Worm (Caenorhabditis elegans) whole organism, L1 larva: ENCODE measurements around the gene aptf-4.

Source experiments
- C16A3.4 ChIP-seq: fragments of 150-350 bp; optimal IDR thresholded peaks from 2 replicates; lab custom pipeline; 2014; ENCODE audit warnings: missing biosample characterization, missing genetic modification characterization
- C34B4.2 ChIP-seq: sonication (generic microtip); optimal IDR thresholded peaks from 2 replicates; lab custom pipeline; 2017; ENCODE audit warnings: mild to moderate bottlenecking, missing genetic modification characterization, missing compliant biosample characterization
- aha-1 ChIP-seq: fragments of 150-350 bp; optimal IDR thresholded peaks from 2 replicates; lab custom pipeline; 2014; ENCODE audit warnings: missing biosample characterization, missing genetic modification characterization
- aly-2 ChIP-seq: fragments of 150-350 bp; optimal IDR thresholded peaks from 2 replicates; lab custom pipeline; 2014; ENCODE audit warnings: missing biosample characterization, missing genetic modification characterization
- blmp-1 ChIP-seq: fragments of 150-350 bp; optimal IDR thresholded peaks from 2 replicates; lab custom pipeline; 2014; ENCODE audit warnings: missing biosample characterization, missing genetic modification characterization
- ceh-63 ChIP-seq: fragments of 200-800 bp; sonication (Bioruptor generic); optimal IDR thresholded peaks from 2 replicates; lab custom pipeline; 2018; ENCODE audit warnings: mild to moderate bottlenecking, missing genetic modification characterization, missing compliant biosample characterization
- ceh-88 ChIP-seq: fragments of 200-800 bp; sonication (Bioruptor generic); IDR thresholded peaks from 2 replicates; pipeline ENCODE4 v1.3.6; 2022; ENCODE audit warnings: missing genetic modification characterization, missing compliant biosample characterization
- ceh-90 ChIP-seq: sonication (generic microtip); optimal IDR thresholded peaks from 2 replicates; lab custom pipeline; 2016; ENCODE audit warnings: missing genetic modification characterization, missing compliant biosample characterization
- dpl-1 ChIP-seq, 3 experiments: fragments of 150-350 bp in 2 of 3; sonication (generic microtip) in 1 of 3; optimal IDR thresholded peaks; 2 replicates each; lab custom pipeline; 2014 to 2017; ENCODE audit warnings: missing biosample characterization in 3 of 3, missing genetic modification characterization in 3 of 3, missing genetic modification reagents in 3 of 3
- dsc-1 ChIP-seq: sonication (generic microtip); optimal IDR thresholded peaks from 2 replicates; lab custom pipeline; 2016; ENCODE audit warnings: mild to moderate bottlenecking, missing genetic modification characterization, missing compliant biosample characterization
- efl-3 ChIP-seq: fragments of 200-800 bp; sonication (Bioruptor generic); optimal IDR thresholded peaks from 2 replicates; lab custom pipeline; 2018; ENCODE audit warnings: mild to moderate bottlenecking, missing genetic modification characterization, missing compliant biosample characterization
- egl-13 ChIP-seq: sonication (generic microtip); optimal IDR thresholded peaks from 2 replicates; lab custom pipeline; 2016; ENCODE audit warnings: missing genotype, missing genetic modification reagents, missing genetic modification characterization, missing compliant biosample characterization
- elt-3 ChIP-seq, 6 experiments: fragments of 150-350 bp in 1 of 6; sonication (generic microtip); optimal IDR thresholded peaks; 2 replicates each; lab custom pipeline; 2017 to 2018; ENCODE audit warnings: missing biosample characterization in 6 of 6, missing genetic modification characterization in 6 of 6, inconsistent platforms in 1 of 6
- ets-5 ChIP-seq: fragments of 200-800 bp; sonication (Bioruptor generic); IDR thresholded peaks from 2 replicates; pipeline ENCODE4 v1.3.6; 2022; ENCODE audit warnings: missing genetic modification characterization, missing compliant biosample characterization
- fkh-4 ChIP-seq: sonication (generic microtip); optimal IDR thresholded peaks from 2 replicates; lab custom pipeline; 2016; ENCODE audit warnings: missing compliant biosample characterization, missing genetic modification characterization, borderline replicate concordance
- fos-1 ChIP-seq: fragments of 150-350 bp; optimal IDR thresholded peaks from 2 replicates; lab custom pipeline; 2014; ENCODE audit warnings: missing biosample characterization, missing genetic modification characterization
- hlh-4 ChIP-seq: sonication (generic microtip); optimal IDR thresholded peaks from 2 replicates; lab custom pipeline; 2016; ENCODE audit warnings: mild to moderate bottlenecking, missing genetic modification characterization, missing compliant biosample characterization
- hpl-2 ChIP-seq: fragments of 150-350 bp; optimal IDR thresholded peaks from 2 replicates; lab custom pipeline; 2014; ENCODE audit warnings: missing biosample characterization, missing genetic modification reagents, missing genetic modification characterization
- irx-1 ChIP-seq: sonication (generic microtip); optimal IDR thresholded peaks from 2 replicates; lab custom pipeline; 2016; ENCODE audit warnings: missing genetic modification characterization, missing compliant biosample characterization
- isw-1 ChIP-seq: fragments of 200-800 bp; sonication (Bioruptor generic); IDR thresholded peaks from 2 replicates; pipeline ENCODE4 v1.3.6; 2022; ENCODE audit warnings: missing genetic modification characterization, missing compliant biosample characterization
- lin-14 ChIP-seq: fragments of 200-800 bp; sonication (Bioruptor generic); optimal IDR thresholded peaks from 2 replicates; lab custom pipeline; 2018; ENCODE audit warnings: mild to moderate bottlenecking, missing genetic modification characterization, moderate library complexity, missing compliant biosample characterization
- lin-39 ChIP-seq: fragments of 150-350 bp; optimal IDR thresholded peaks from 2 replicates; lab custom pipeline; 2014; ENCODE audit warnings: missing biosample characterization, missing genetic modification reagents, missing genetic modification characterization
- lir-3 ChIP-seq: sonication (generic microtip); optimal IDR thresholded peaks from 2 replicates; lab custom pipeline; 2016; ENCODE audit warnings: mild to moderate bottlenecking, missing genetic modification characterization, moderate library complexity, missing compliant biosample characterization; ENCODE audit not compliant: poor library complexity
- mdl-1 ChIP-seq, 2 experiments: fragments of 150-350 bp; optimal IDR thresholded peaks; 2 replicates each; lab custom pipeline; 2014 to 2017; ENCODE audit warnings: missing biosample characterization in 2 of 2, missing genetic modification characterization in 2 of 2, inconsistent platforms in 1 of 2
- mef-2 ChIP-seq: fragments of 150-350 bp; optimal IDR thresholded peaks from 2 replicates; lab custom pipeline; 2014; ENCODE audit warnings: missing biosample characterization, missing genetic modification characterization
- nhr-11 ChIP-seq: fragments of 150-350 bp; optimal IDR thresholded peaks from 2 replicates; lab custom pipeline; 2014; ENCODE audit warnings: missing biosample characterization, missing genetic modification characterization
- nhr-19 ChIP-seq: fragments of 200-800 bp; sonication (Bioruptor generic); conservative IDR thresholded peaks from 2 replicates; pipeline ENCODE4 v1.3.6; 2022; ENCODE audit warnings: missing genetic modification characterization, missing compliant biosample characterization
- nhr-20 ChIP-seq: sonication (generic microtip); optimal IDR thresholded peaks from 2 replicates; lab custom pipeline; 2016; ENCODE audit warnings: mild to moderate bottlenecking, missing genetic modification characterization, missing compliant biosample characterization
- nhr-237 ChIP-seq: fragments of 150-350 bp; optimal IDR thresholded peaks from 2 replicates; lab custom pipeline; 2014; ENCODE audit warnings: missing biosample characterization, missing genetic modification characterization
- nhr-28 ChIP-seq: fragments of 150-350 bp; optimal IDR thresholded peaks from 2 replicates; lab custom pipeline; 2014; ENCODE audit warnings: missing biosample characterization, missing genetic modification characterization
- nhr-47 ChIP-seq: sonication (generic microtip); optimal IDR thresholded peaks from 2 replicates; lab custom pipeline; 2016; ENCODE audit warnings: mild to moderate bottlenecking, missing genetic modification characterization, moderate library complexity, missing compliant biosample characterization
- nhr-71 ChIP-seq: sonication (generic microtip); optimal IDR thresholded peaks from 2 replicates; lab custom pipeline; 2016; ENCODE audit warnings: mild to moderate bottlenecking, missing genetic modification characterization, moderate library complexity, missing compliant biosample characterization
- nhr-85 ChIP-seq: sonication (generic microtip); peaks from one replicate; lab custom pipeline; 2016; ENCODE audit warnings: missing genetic modification characterization, inconsistent platforms, missing compliant biosample characterization
- pag-3 ChIP-seq: sonication (generic microtip); optimal IDR thresholded peaks from 2 replicates; lab custom pipeline; 2017; ENCODE audit warnings: missing genetic modification characterization, mild to moderate bottlenecking, missing compliant biosample characterization, antibody characterized with exemption, borderline replicate concordance; ENCODE audit not compliant: insufficient read depth
- pax-3 ChIP-seq: fragments of 200-800 bp; sonication (Bioruptor generic); optimal IDR thresholded peaks from 2 replicates; lab custom pipeline; 2018; ENCODE audit warnings: mild to moderate bottlenecking, missing genetic modification characterization, moderate library complexity, missing compliant biosample characterization
- sup-37 ChIP-seq: fragments of 200-800 bp; sonication (Bioruptor generic); optimal IDR thresholded peaks from 2 replicates; lab custom pipeline; 2018; ENCODE audit warnings: mild to moderate bottlenecking, missing genetic modification characterization, missing compliant biosample characterization
- unc-86 ChIP-seq: sonication (generic microtip); optimal IDR thresholded peaks from 2 replicates; lab custom pipeline; 2016; ENCODE audit warnings: missing genetic modification characterization, missing compliant biosample characterization
- unc-98 ChIP-seq: fragments of 200-800 bp; sonication (Bioruptor generic); IDR thresholded peaks from 2 replicates; pipeline ENCODE4 v1.3.6; 2022; ENCODE audit warnings: missing genetic modification characterization, missing compliant biosample characterization
- zag-1 ChIP-seq: fragments of 150-350 bp; optimal IDR thresholded peaks from 2 replicates; lab custom pipeline; 2014; ENCODE audit warnings: missing biosample characterization, missing genetic modification characterization
- zip-4 ChIP-seq: fragments of 200-800 bp; sonication (Bioruptor generic); optimal IDR thresholded peaks from 2 replicates; lab custom pipeline; 2018; ENCODE audit warnings: mild to moderate bottlenecking, missing genetic modification characterization, moderate library complexity, missing compliant biosample characterization

Gene aptf-4

ce11 chrII:8603567-8604359 is 13.0 kb downstream of the aptf-4 start, which contains the start of gene suf-1 (continued):
- peak; percentile 30 for TF ChIP-seq nhr-20 (tag; lab: Kevin White, UChicago)
- no peak for TF ChIP-seq nhr-28

DNA sequence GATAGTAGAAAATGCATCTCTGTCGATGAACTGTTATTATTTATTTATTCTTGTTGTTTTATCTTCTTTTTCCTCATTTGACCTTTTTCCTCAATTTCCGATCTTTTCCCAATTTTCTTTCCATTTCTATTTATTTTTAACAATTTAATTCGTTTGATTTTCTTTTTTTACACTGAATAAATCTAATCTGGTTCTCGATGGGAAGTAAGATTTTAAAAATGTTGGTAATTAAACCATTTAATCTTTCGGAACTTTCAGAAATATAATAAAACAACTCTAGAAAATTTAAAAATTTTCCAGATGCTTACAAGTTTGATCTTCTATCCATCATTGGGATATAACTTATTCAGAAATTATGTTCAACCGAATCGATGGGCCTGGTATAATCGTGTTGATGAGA is 15.8 kb downstream of the aptf-4 start, which contains the start of gene F28C6.8:
Gene F28C6.8, plus strand, starts transcription at position 301 of the 400 bp plus-strand sequence.
- TF ChIP-seq ceh-63 (no peak), pax-3 (tag; lab: Kevin White, UChicago) (no peak), nhr-11 (tag; lab: Kevin White, UChicago) (no peak), sup-37 (GFP tag; lab: Kevin White, UChicago) (no peak), lir-3 (tag; lab: Kevin White, UChicago) (no peak), nhr-85 (tag; lab: Kevin White, UChicago) (no peak), aha-1 (no peak), egl-13 (tag; lab: Kevin White, UChicago) (no peak), fkh-4 (tag; lab: Kevin White, UChicago) (no peak), nhr-47 (tag; lab: Kevin White, UChicago) (no peak), dpl-1 (GFP tag; optimal IDR thresholded peaks at IDR 0.05; lab: Kevin White, UChicago) (no peak), efl-3 (GFP tag; lab: Kevin White, UChicago) (no peak), ets-5 (GFP tag; lab: Robert Waterston, UW) (no peak), isw-1 (GFP tag; lab: Robert Waterston, UW) (no peak), lin-39 (tag; lab: Kevin White, UChicago) (no peak), unc-86 (tag; lab: Kevin White, UChicago) (no peak), C34B4.2 (tag; lab: Kevin White, UChicago) (no peak), lin-14 (GFP tag; lab: Kevin White, UChicago) (no peak)

DNA sequence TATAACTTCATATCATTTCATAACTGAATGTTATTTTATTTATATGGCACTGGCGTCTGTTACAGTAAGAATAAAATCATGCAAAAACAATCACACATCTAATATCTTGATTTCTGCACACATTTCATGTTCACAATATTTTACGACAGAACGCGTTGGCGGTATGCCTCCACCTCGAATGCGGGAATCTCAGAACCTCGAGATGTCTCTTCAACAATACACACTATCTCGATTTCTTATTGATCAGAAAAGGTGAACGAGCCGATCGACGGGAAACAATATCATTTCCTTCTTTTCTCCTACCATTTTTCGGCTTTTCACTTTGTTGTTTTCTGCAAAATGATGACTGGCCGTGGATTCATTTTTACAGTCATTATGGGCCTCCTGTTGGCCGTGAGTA is 16.9 kb downstream of the aptf-4 start, which contains the start of gene F28C6.10:
Gene F28C6.10, plus strand, starts transcription at position 301 of the 400 bp plus-strand sequence.
- TF ChIP-seq mef-2 (tag; lab: Kevin White, UChicago) = no peak
- no peak for TF ChIP-seq fos-1 (tag; lab: Kevin White, UChicago)
- TF ChIP-seq nhr-11 (tag; lab: Kevin White, UChicago) = no peak
- no peak for TF ChIP-seq nhr-71
- no peak for TF ChIP-seq irx-1
- TF ChIP-seq ceh-90 (tag; lab: Kevin White, UChicago) = no peak
- TF ChIP-seq nhr-47 (tag; lab: Kevin White, UChicago) = no peak

ce11 chrII:8610085-8610484 is 19.3 kb downstream of the aptf-4 start, which contains the start of gene F28C6.9:
Gene F28C6.9, minus strand, starts transcription at chrII:8610185.
- no peak for TF ChIP-seq ceh-90 (tag; lab: Kevin White, UChicago)
- no peak for TF ChIP-seq nhr-47 (tag; lab: Kevin White, UChicago)
- TF ChIP-seq ceh-63 = no peak
- no peak for TF ChIP-seq elt-3 (tag; optimal IDR thresholded peaks at IDR 0.05; lab: Kevin White, UChicago)
- TF ChIP-seq dsc-1 (tag; lab: Kevin White, UChicago) = no peak
- TF ChIP-seq mdl-1 (tag; optimal IDR thresholded peaks at IDR 0.05; lab: Kevin White, UChicago) = no peak
- no peak for TF ChIP-seq hpl-2 (GFP tag; lab: Kevin White, UChicago)
- no peak for TF ChIP-seq zip-4

ce11 chrII:8610585-8610984 is 19.8 kb downstream of the aptf-4 start:
- TF ChIP-seq hlh-4 (tag; lab: Kevin White, UChicago) = peak; percentile 93
- TF ChIP-seq pag-3 = no peak
- no peak for TF ChIP-seq nhr-19
- TF ChIP-seq nhr-237 (tag; lab: Kevin White, UChicago) = no peak
- TF ChIP-seq nhr-47 (tag; lab: Kevin White, UChicago) = peak; percentile 15
- TF ChIP-seq ceh-90 (tag; lab: Kevin White, UChicago) = no peak
- TF ChIP-seq ceh-88 = no peak
- TF ChIP-seq nhr-71 = peak; percentile 15
- TF ChIP-seq aly-2 (tag; lab: Kevin White, UChicago) = no peak
- TF ChIP-seq C16A3.4 (tag; lab: Kevin White, UChicago) = no peak
- TF ChIP-seq blmp-1 (tag; lab: Kevin White, UChicago) = no peak
- TF ChIP-seq unc-98 (GFP tag; lab: Robert Waterston, UW) = no peak
- no peak for TF ChIP-seq zag-1
